Worm (Caenorhabditis elegans) whole organism, L2 larva: ENCODE data around the gene exc-5.
A peak's percentile ranks its signal among the peaks of the same experiment; 100 is the strongest.

Experiments
- C34F6.9 ChIP-seq: fragments of 150-350 bp; optimal IDR thresholded peaks from 2 replicates; lab custom pipeline; 2014; ENCODE audit warnings: missing biosample characterization, missing genetic modification characterization
- F13H6.1 ChIP-seq: sonication (generic microtip); optimal IDR thresholded peaks from 2 replicates; lab custom pipeline; 2016; ENCODE audit warnings: missing genetic modification characterization, missing compliant biosample characterization
- R02D3.7 ChIP-seq: fragments of 150-350 bp; optimal IDR thresholded peaks from 2 replicates; lab custom pipeline; 2014; ENCODE audit warnings: missing biosample characterization, missing genetic modification characterization
- Y55F3AM.14 ChIP-seq: fragments of 200-800 bp; sonication (Bioruptor generic); optimal IDR thresholded peaks from 2 replicates; lab custom pipeline; 2018; ENCODE audit warnings: mild to moderate bottlenecking, missing genetic modification characterization, missing compliant biosample characterization
- aly-2 ChIP-seq: fragments of 150-350 bp; optimal IDR thresholded peaks from 2 replicates; lab custom pipeline; 2014; ENCODE audit warnings: missing biosample characterization, missing genetic modification characterization
- ama-1 ChIP-seq: fragments of 150-350 bp; optimal IDR thresholded peaks from 2 replicates; lab custom pipeline; 2018; ENCODE audit warnings: inconsistent platforms
- blmp-1 ChIP-seq: sonication (generic microtip); optimal IDR thresholded peaks from 2 replicates; lab custom pipeline; 2017; ENCODE audit warnings: missing genetic modification characterization, mild to moderate bottlenecking, missing compliant biosample characterization, antibody characterized with exemption, moderate library complexity; ENCODE audit not compliant: insufficient read depth
- ceh-16 ChIP-seq: fragments of 150-350 bp; optimal IDR thresholded peaks from 2 replicates; lab custom pipeline; 2014; ENCODE audit warnings: missing biosample characterization, missing genetic modification characterization
- ceh-82 ChIP-seq: fragments of 150-350 bp; optimal IDR thresholded peaks from 2 replicates; lab custom pipeline; 2014; ENCODE audit warnings: missing biosample characterization, missing genetic modification characterization
- crh-2 ChIP-seq: sonication (generic microtip); optimal IDR thresholded peaks from 2 replicates; lab custom pipeline; 2017; ENCODE audit warnings: missing biosample characterization, missing genetic modification characterization
- dmd-4 ChIP-seq: sonication (generic microtip); optimal IDR thresholded peaks from 2 replicates; lab custom pipeline; 2017; ENCODE audit warnings: missing biosample characterization, missing genetic modification characterization
- egl-27 ChIP-seq: sonication (generic microtip); optimal IDR thresholded peaks from 3 replicates; lab custom pipeline; 2017; ENCODE audit warnings: missing biosample characterization, missing genetic modification reagents, missing genetic modification characterization
- elt-1 ChIP-seq: fragments of 150-350 bp; optimal IDR thresholded peaks from 2 replicates; lab custom pipeline; 2014; ENCODE audit warnings: missing biosample characterization, missing genetic modification characterization
- elt-3 ChIP-seq: sonication (generic microtip); optimal IDR thresholded peaks from 2 replicates; lab custom pipeline; 2017; ENCODE audit warnings: missing biosample characterization, missing genetic modification characterization
- fos-1 ChIP-seq: fragments of 150-350 bp; optimal IDR thresholded peaks from 2 replicates; lab custom pipeline; 2014; ENCODE audit warnings: missing biosample characterization, missing genetic modification characterization
- lin-11 ChIP-seq: fragments of 150-350 bp; sonication (generic microtip); optimal IDR thresholded peaks from 2 replicates; lab custom pipeline; 2014; ENCODE audit warnings: missing biosample characterization, missing genetic modification characterization, inconsistent platforms, mixed read lengths
- lin-13 ChIP-seq: fragments of 150-350 bp; optimal IDR thresholded peaks from 2 replicates; lab custom pipeline; 2014; ENCODE audit warnings: missing biosample characterization, missing genetic modification reagents, missing genetic modification characterization
- lin-39 ChIP-seq: fragments of 150-350 bp; optimal IDR thresholded peaks from 2 replicates; lab custom pipeline; 2014; ENCODE audit warnings: missing biosample characterization, missing genetic modification reagents, missing genetic modification characterization
- lsy-2 ChIP-seq, 2 experiments: fragments of 150-350 bp in 1 of 2; sonication (generic microtip) in 1 of 2; optimal IDR thresholded peaks; 2 replicates each; lab custom pipeline; 2014 to 2017; ENCODE audit warnings: missing biosample characterization in 2 of 2, missing genetic modification characterization in 2 of 2
- mbf-1 ChIP-seq: sonication (generic microtip); optimal IDR thresholded peaks from 2 replicates; lab custom pipeline; 2017; ENCODE audit warnings: missing biosample characterization, missing genetic modification characterization
- mdl-1 ChIP-seq, 2 experiments: fragments of 150-350 bp in 1 of 2; sonication (generic microtip) in 1 of 2; optimal IDR thresholded peaks; 2 replicates each; lab custom pipeline; 2017; ENCODE audit warnings: missing biosample characterization in 2 of 2, missing genetic modification characterization in 2 of 2
- nhr-10 ChIP-seq: sonication (generic microtip); optimal IDR thresholded peaks from 2 replicates; lab custom pipeline; 2017; ENCODE audit warnings: missing biosample characterization, missing genetic modification characterization
- nhr-11 ChIP-seq: fragments of 150-350 bp; optimal IDR thresholded peaks from 2 replicates; lab custom pipeline; 2014; ENCODE audit warnings: missing biosample characterization, missing genetic modification characterization
- nhr-12 ChIP-seq: fragments of 150-350 bp; optimal IDR thresholded peaks from 2 replicates; lab custom pipeline; 2014; ENCODE audit warnings: missing biosample characterization, missing genetic modification characterization
- nhr-21 ChIP-seq: fragments of 150-350 bp; optimal IDR thresholded peaks from 2 replicates; lab custom pipeline; 2014; ENCODE audit warnings: missing biosample characterization, missing genetic modification characterization
- nhr-23 ChIP-seq: fragments of 150-350 bp; optimal IDR thresholded peaks from 2 replicates; lab custom pipeline; 2014; ENCODE audit warnings: missing biosample characterization, missing genetic modification reagents, missing genetic modification characterization
- nhr-237 ChIP-seq: fragments of 150-350 bp; optimal IDR thresholded peaks from 2 replicates; lab custom pipeline; 2014; ENCODE audit warnings: missing biosample characterization, missing genetic modification characterization
- nhr-25 ChIP-seq: fragments of 150-350 bp; sonication (generic microtip); optimal IDR thresholded peaks from 3 replicates; lab custom pipeline; 2014; ENCODE audit warnings: missing biosample characterization, missing genetic modification characterization
- nhr-6 ChIP-seq: fragments of 150-350 bp; optimal IDR thresholded peaks from 2 replicates; lab custom pipeline; 2014; ENCODE audit warnings: missing biosample characterization, missing genetic modification characterization
- peb-1 ChIP-seq: fragments of 150-350 bp; optimal IDR thresholded peaks from 2 replicates; lab custom pipeline; 2014; ENCODE audit warnings: missing biosample characterization, missing genetic modification characterization
- sem-4 ChIP-seq: fragments of 150-350 bp; optimal IDR thresholded peaks from 2 replicates; lab custom pipeline; 2014; ENCODE audit warnings: missing biosample characterization, missing genetic modification reagents, missing genetic modification characterization
- sma-3 ChIP-seq: sonication (generic microtip); optimal IDR thresholded peaks from 2 replicates; lab custom pipeline; 2016; ENCODE audit warnings: missing genetic modification reagents, missing genetic modification characterization, missing compliant biosample characterization
- sma-9 ChIP-seq, 2 experiments: fragments of 150-350 bp in 1 of 2; sonication (generic microtip) in 1 of 2; optimal IDR thresholded peaks; 2 replicates each; lab custom pipeline; 2014 to 2016; ENCODE audit warnings: missing genetic modification characterization in 2 of 2, mild to moderate bottlenecking in 1 of 2, missing biosample characterization in 1 of 2, missing compliant biosample characterization in 1 of 2, missing genetic modification reagents in 1 of 2, moderate library complexity in 1 of 2
- snpc-4 ChIP-seq: fragments of 150-350 bp; optimal IDR thresholded peaks from 2 replicates; lab custom pipeline; 2014; ENCODE audit warnings: missing biosample characterization, missing genetic modification characterization
- unc-39 ChIP-seq: fragments of 150-350 bp; optimal IDR thresholded peaks from 2 replicates; lab custom pipeline; 2014; ENCODE audit warnings: missing biosample characterization, missing genetic modification characterization
- unc-55 ChIP-seq: fragments of 150-350 bp; sonication (generic microtip); optimal IDR thresholded peaks from 3 replicates; lab custom pipeline; 2014; ENCODE audit warnings: missing biosample characterization, missing genetic modification reagents, missing genetic modification characterization
- unc-62 ChIP-seq: fragments of 150-350 bp; optimal IDR thresholded peaks from 2 replicates; lab custom pipeline; 2014; ENCODE audit warnings: missing biosample characterization, missing genetic modification reagents, missing genetic modification characterization
- zag-1 ChIP-seq: fragments of 150-350 bp; optimal IDR thresholded peaks from 2 replicates; lab custom pipeline; 2014; ENCODE audit warnings: missing biosample characterization, missing genetic modification characterization
- ztf-11 ChIP-seq: sonication (generic microtip); optimal IDR thresholded peaks from 2 replicates; lab custom pipeline; 2017; ENCODE audit warnings: missing biosample characterization, missing genetic modification characterization

The exc-5 gene

DNA sequence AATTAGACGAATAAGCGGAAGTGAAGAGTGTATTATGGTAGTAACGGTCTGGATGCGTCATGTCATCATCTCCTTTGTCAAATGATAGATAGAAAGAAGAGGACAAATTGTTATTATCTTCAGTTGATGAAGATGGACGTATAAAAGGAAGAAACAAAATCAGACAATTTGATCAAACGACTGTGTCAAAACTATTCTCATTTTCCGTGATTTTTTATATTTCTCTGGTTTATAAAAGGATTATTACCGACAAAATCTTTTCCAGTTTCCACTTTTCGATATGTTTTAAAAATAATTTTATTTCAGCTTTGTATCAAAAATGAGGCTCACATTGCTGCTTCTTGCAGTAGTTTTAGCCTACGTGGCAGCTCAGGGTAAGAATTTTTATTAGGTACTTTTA lies 2.6 kb upstream of the exc-5 start, which contains the start of gene grsp-2:
grsp-2 (plus strand) TSS at position 301 of the 400 bp plus-strand sequence.
- TF ChIP-seq sma-3 (peak; percentile 35), nhr-6 (tag; lab: Kevin White, UChicago) (no peak)

DNA sequence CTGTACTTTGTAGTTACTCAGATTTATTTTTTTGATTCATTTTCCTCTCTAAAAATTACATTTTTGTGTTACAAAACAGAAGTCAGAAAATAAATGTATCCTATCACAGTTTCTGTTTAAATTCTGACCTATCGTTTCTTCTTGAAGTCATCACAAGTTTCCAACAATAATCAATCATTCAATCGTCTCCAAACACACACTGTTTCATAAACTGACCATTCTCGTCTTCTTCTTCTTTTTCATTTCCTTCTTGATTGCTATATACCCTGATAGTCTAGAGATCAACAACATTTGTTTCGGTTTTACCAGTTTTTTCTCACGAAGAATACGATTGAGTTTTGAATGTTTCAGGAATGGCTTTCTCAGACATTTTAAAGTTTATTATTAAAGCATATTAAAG lies 1.7 kb upstream of the exc-5 start:
- TF ChIP-seq snpc-4 (tag; lab: Kevin White, UChicago) (no peak), elt-3 (no peak), Y55F3AM.14 (GFP tag; lab: Kevin White, UChicago) (no peak), R02D3.7 (tag; lab: Kevin White, UChicago) (no peak), unc-62 (GFP tag; lab: Kevin White, UChicago) (no peak), sem-4 (no peak), zag-1 (no peak), mbf-1 (tag; lab: Kevin White, UChicago) (no peak), nhr-10 (tag; lab: Kevin White, UChicago) (no peak), sma-3 (peak; percentile 21), sma-9 (GFP tag; optimal IDR thresholded peaks at IDR 0.05; lab: Kevin White, UChicago) (peak; percentile 55), sma-9 (tag; optimal IDR thresholded peaks at IDR 0.05; lab: Kevin White, UChicago) (no peak), nhr-21 (peak; percentile 23), nhr-25 (peak; percentile 29)
- TF ChIP-seq, all 48 proteins: peak for 4

DNA sequence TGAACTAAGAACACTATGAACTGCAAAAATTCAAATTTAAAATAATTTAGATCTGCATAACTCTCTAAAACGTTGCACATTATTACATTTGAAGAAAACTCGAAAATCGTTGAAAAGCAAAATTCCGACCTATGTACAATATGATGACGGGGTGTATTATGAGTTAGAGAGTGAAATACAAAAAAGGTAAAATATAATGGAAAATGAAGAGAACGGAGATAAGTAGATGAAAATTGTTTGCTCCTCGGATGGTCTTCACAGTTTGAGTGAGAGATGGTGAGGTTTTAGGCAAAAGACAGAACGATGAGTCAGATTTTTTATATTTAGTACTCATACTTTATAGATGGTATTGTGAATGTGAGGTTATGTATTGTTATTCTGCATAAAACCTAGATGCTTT lies 6.1 kb downstream of the exc-5 start:
- TF ChIP-seq fos-1: peak; percentile 78
- no peak for TF ChIP-seq nhr-10 (tag; lab: Kevin White, UChicago)
- TF ChIP-seq Y55F3AM.14 (GFP tag; lab: Kevin White, UChicago): no peak
- TF ChIP-seq unc-62 (GFP tag; lab: Kevin White, UChicago): no peak
- no peak for TF ChIP-seq nhr-25
- TF ChIP-seq lin-39 (tag; lab: Kevin White, UChicago): no peak
- TF ChIP-seq, all 48 proteins: peak for 1

DNA sequence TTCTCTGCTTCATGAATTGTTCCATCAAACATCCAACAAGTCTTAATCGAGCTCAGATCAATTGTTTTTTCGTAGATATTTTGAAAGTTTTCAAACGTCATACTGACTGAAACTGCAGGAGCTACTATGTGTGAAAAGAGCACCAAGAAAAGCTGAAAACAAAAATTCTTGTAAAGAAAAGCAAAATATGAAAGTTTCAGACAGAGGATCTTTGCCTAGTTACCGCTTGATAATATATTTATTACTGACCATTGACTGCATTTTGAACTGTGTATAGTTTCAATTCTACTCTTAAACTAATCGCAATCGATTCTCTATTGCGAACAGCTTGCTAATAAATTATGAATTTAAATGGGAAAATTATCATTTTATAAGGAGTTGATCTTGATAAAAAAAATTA lies 15.2 kb downstream of the exc-5 start, which contains the start of gene clec-182:
clec-182 (minus strand) TSS at position 101 of the 400 bp plus-strand sequence.
- TF ChIP-seq elt-1 (tag; lab: Kevin White, UChicago) (no peak), zag-1 (no peak), nhr-237 (tag; lab: Kevin White, UChicago) (no peak), unc-39 (tag; lab: Kevin White, UChicago) (no peak), ztf-11 (no peak), unc-62 (GFP tag; lab: Kevin White, UChicago) (no peak), lin-39 (tag; lab: Kevin White, UChicago) (no peak), fos-1 (no peak), sma-3 (no peak), nhr-10 (tag; lab: Kevin White, UChicago) (no peak), dmd-4 (tag; lab: Kevin White, UChicago) (no peak), nhr-12 (tag; lab: Kevin White, UChicago) (no peak)

DNA sequence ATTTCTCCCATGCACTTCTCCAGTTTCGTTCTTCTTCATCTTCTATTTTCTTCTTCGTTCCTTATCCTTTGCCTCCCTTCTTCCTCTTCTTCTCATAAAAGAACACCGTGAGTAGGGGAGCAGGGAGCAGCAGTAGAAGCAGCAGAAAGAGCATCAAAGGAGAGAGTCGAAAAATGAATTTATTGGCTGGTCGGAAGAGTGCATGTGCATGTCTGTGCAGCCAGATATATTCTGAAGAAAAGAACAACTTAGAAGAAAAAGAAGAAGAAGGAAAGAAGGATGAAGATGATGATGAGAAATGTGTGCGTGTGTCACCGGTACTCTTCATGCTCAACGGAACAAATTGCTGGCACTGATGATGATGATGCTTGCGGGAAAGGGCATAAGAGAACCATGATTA lies 17.2 kb downstream of the exc-5 start:
- TF ChIP-seq unc-62 (GFP tag; lab: Kevin White, UChicago) (no peak), mdl-1 (tag; optimal IDR thresholded peaks at IDR 0.05; lab: Kevin White, UChicago) (peak in 1 of 2 experiments; percentile 31), sma-9 (GFP tag; optimal IDR thresholded peaks at IDR 0.05; lab: Kevin White, UChicago) (peak; percentile 36), sma-9 (tag; optimal IDR thresholded peaks at IDR 0.05; lab: Kevin White, UChicago) (no peak), fos-1 (peak; percentile 9), C34F6.9 (peak; percentile 60), zag-1 (peak; percentile 58), blmp-1 (no peak), F13H6.1 (tag; lab: Kevin White, UChicago) (peak; percentile 9), peb-1 (tag; lab: Kevin White, UChicago) (no peak), unc-55 (peak; percentile 52), mbf-1 (tag; lab: Kevin White, UChicago) (no peak)

ce11 chrIV:8794895-8795665 lies 18.4 kb downstream of the exc-5 start:
- TF ChIP-seq crh-2 (tag; lab: Kevin White, UChicago) (peak; percentile 89), nhr-11 (tag; lab: Kevin White, UChicago) (no peak), mbf-1 (tag; lab: Kevin White, UChicago) (no peak), aly-2 (tag; lab: Kevin White, UChicago) (no peak), dmd-4 (tag; lab: Kevin White, UChicago) (no peak), zag-1 (peak; percentile 82), lin-11 (peak; percentile 44), nhr-21 (peak; percentile 89), R02D3.7 (tag; lab: Kevin White, UChicago) (no peak), nhr-23 (no peak), egl-27 (tag; lab: Kevin White, UChicago) (peak; percentile 81), mdl-1 (tag; optimal IDR thresholded peaks at IDR 0.05; lab: Kevin White, UChicago) (peak; percentile 80 to 93), lin-13 (GFP tag; lab: Kevin White, UChicago) (peak; percentile 67), nhr-6 (tag; lab: Kevin White, UChicago) (peak; percentile 70), unc-62 (GFP tag; lab: Kevin White, UChicago) (peak; percentile 45), C34F6.9 (peak; percentile 82), unc-55 (peak; percentile 56), lsy-2 (tag; optimal IDR thresholded peaks at IDR 0.05; lab: Kevin White, UChicago) (peak; percentile 1 to 67), ceh-16 (tag; lab: Kevin White, UChicago) (peak; percentile 97), snpc-4 (tag; lab: Kevin White, UChicago) (peak; percentile 10), sem-4 (peak; percentile 87), ama-1 (lab: Kevin White, UChicago) (no peak), ceh-82 (tag; lab: Kevin White, UChicago) (no peak)
